Worm (Caenorhabditis elegans): ENCODE measurements around the gene gst-16.
A peak's percentile ranks its signal among the peaks of the same experiment; 100 is the strongest.

gst-16 gene

ce11 chrII:13670707-13671295 lies 46.6 kb upstream of the gst-16 start (continued):
- TF ChIP-seq dmd-6 (GFP tag; IDR thresholded peaks at IDR 0.05) (peak; percentile 71), spr-3 (GFP tag; optimal IDR thresholded peaks at IDR 0.05) (no peak), gei-8 (GFP tag; optimal IDR thresholded peaks at IDR 0.05) (no peak), hmg-1.1 (GFP tag; IDR thresholded peaks at IDR 0.05) (no peak), Y105C5A.15 (GFP tag; IDR thresholded peaks at IDR 0.05) (no peak), ces-1 (GFP tag; optimal IDR thresholded peaks at IDR 0.05) (no peak), vab-7 (GFP tag; IDR thresholded peaks at IDR 0.05) (no peak; the same call in 1 of the 2 replicates), saeg-2 (GFP tag; IDR thresholded peaks at IDR 0.05) (no peak), daf-16 (GFP tag; optimal IDR thresholded peaks at IDR 0.05) (no peak), daf-16 (tag; optimal IDR thresholded peaks at IDR 0.05) (peak; percentile 51), arid-1 (GFP tag; conservative IDR thresholded peaks at IDR 0.05) (no peak), fos-1 (tag; optimal IDR thresholded peaks at IDR 0.05) (no peak), lsy-2 (tag; optimal IDR thresholded peaks at IDR 0.05) (no peak), nhr-48 (tag; optimal IDR thresholded peaks at IDR 0.05) (peak; percentile 23), sdz-12 (GFP tag; optimal IDR thresholded peaks at IDR 0.05) (no peak), nhr-102 (tag; optimal IDR thresholded peaks at IDR 0.05) (no peak), egl-27 (tag; optimal IDR thresholded peaks at IDR 0.05) (no peak), ceh-20 (GFP tag; IDR thresholded peaks at IDR 0.05) (no peak), F10B5.3 (tag; optimal IDR thresholded peaks at IDR 0.05) (no peak), daf-19 (GFP tag; conservative IDR thresholded peaks at IDR 0.05) (no peak), nhr-11 (tag; optimal IDR thresholded peaks at IDR 0.05) (no peak)

DNA sequence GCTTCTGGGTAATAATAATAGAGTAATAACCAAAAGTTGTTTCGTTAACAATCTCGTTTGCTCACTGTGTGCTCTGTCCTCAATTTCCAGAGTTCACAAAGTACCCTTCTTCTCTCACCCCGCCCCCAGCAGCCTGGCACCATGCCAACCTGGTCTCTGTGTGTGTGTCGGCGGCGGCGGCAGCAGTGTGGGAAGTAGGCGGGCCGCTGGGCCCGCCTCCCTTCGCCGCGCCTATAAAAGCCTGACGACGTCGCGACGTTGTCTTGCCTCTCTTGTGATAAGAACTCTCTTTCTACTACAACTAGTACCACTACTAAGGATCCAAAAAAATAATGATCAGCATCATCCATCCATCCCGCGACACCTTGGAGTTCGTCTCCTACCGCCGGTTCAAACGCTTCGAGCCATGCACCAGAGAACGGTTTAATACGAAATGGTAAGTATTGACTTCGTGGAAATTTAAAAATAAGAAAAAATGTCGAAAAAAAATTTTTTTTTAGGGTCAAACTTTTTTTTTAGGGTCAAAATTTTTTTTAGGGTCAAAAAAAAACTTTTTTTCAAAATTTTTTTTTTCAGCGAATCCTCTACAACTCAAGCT lies 44.7 kb upstream of the gst-16 start, which contains the start of gene C31C9.7:
Gene C31C9.7 (plus strand): TSS at position 261 of the 598 bp plus-strand sequence.
- no peak for TF ChIP-seq nhr-111 (GFP tag; optimal IDR thresholded peaks at IDR 0.05)
- TF ChIP-seq hlh-30 (tag; optimal IDR thresholded peaks at IDR 0.05; ENCODE audit: insufficient read depth): peak; percentile 25
- no peak for TF ChIP-seq ctbp-1 (GFP tag; IDR thresholded peaks at IDR 0.05)
- 0 out of 2 replicates have a peak, but pooled peaks have one; percentile 22 for TF ChIP-seq Y105C5A.15 (GFP tag; IDR thresholded peaks at IDR 0.05)
- TF ChIP-seq hmg-1.1 (GFP tag; IDR thresholded peaks at IDR 0.05): no peak
- TF ChIP-seq egl-43 (GFP tag; IDR thresholded peaks at IDR 0.05): peak; percentile 28; the same call in 1 of the 2 replicates
- no peak for TF ChIP-seq daf-8 (GFP tag; IDR thresholded peaks at IDR 0.05)
- no peak for TF ChIP-seq ztf-11 (tag; optimal IDR thresholded peaks at IDR 0.05)
- TF ChIP-seq ama-1 (optimal IDR thresholded peaks at IDR 0.05): peak; percentile 80
- TF ChIP-seq unc-130 (GFP tag; optimal IDR thresholded peaks at IDR 0.05): no peak
- peak; percentile 77 for TF ChIP-seq hlh-11 (tag; optimal IDR thresholded peaks at IDR 0.05)
- TF ChIP-seq nhr-25 (tag; optimal IDR thresholded peaks at IDR 0.05; ENCODE audit: borderline replicate concordance, insufficient read depth): no peak
- TF ChIP-seq F44E2.7 (GFP tag; IDR thresholded peaks at IDR 0.05): no peak
- no peak for TF ChIP-seq ceh-32 (tag; optimal IDR thresholded peaks at IDR 0.05; ENCODE audit: poor library complexity)
- no peak for TF ChIP-seq mdt-29 (GFP tag; IDR thresholded peaks at IDR 0.05)
- TF ChIP-seq zip-11 (GFP tag; IDR thresholded peaks at IDR 0.05): no peak
- peak; percentile 73 for TF ChIP-seq dmd-6 (GFP tag; IDR thresholded peaks at IDR 0.05)
- no peak for TF ChIP-seq vab-7 (GFP tag; IDR thresholded peaks at IDR 0.05)
- TF ChIP-seq ceh-82 (tag; optimal IDR thresholded peaks at IDR 0.05): no peak
- peak in 1 of 2 experiments; percentile 20 for TF ChIP-seq mdl-1 (tag; optimal IDR thresholded peaks at IDR 0.05)
- peak; percentile 9 for TF ChIP-seq nhr-28 (tag; optimal IDR thresholded peaks at IDR 0.05)
- TF ChIP-seq set-16 (GFP tag; IDR thresholded peaks at IDR 0.05): peak; percentile 94
- TF ChIP-seq nhr-48 (tag; optimal IDR thresholded peaks at IDR 0.05): peak; percentile 81
- no peak for TF ChIP-seq daf-16 (GFP tag; optimal IDR thresholded peaks at IDR 0.05)
- TF ChIP-seq daf-16 (tag; optimal IDR thresholded peaks at IDR 0.05): no peak

All from whole organism, L4 larva.